Worm (Caenorhabditis elegans): ENCODE results near the gene Y53C12A.3.

The Y53C12A.3 gene

ce11 chrII:9741400-9741799, 35.4 kb upstream of the Y53C12A.3 start (continued):
- TF ChIP-seq spr-3 (GFP tag; optimal IDR thresholded peaks at IDR 0.05) = no peak
- TF ChIP-seq skn-1 (tag; optimal IDR thresholded peaks at IDR 0.05) = no peak
- no peak for TF ChIP-seq daf-19 (GFP tag; conservative IDR thresholded peaks at IDR 0.05)
- no peak for TF ChIP-seq nhr-6 (tag; optimal IDR thresholded peaks at IDR 0.05)
- TF ChIP-seq ceh-28 (tag; optimal IDR thresholded peaks at IDR 0.05) = no peak
- no peak for TF ChIP-seq unc-130 (GFP tag; optimal IDR thresholded peaks at IDR 0.05)
- TF ChIP-seq ceh-62 (tag; optimal IDR thresholded peaks at IDR 0.05) = no peak
- no peak for TF ChIP-seq fkh-10 (GFP tag; optimal IDR thresholded peaks at IDR 0.05)
- TF ChIP-seq Y105C5A.15 (GFP tag; IDR thresholded peaks at IDR 0.05) = no peak
- no peak for TF ChIP-seq nhr-11 (tag; optimal IDR thresholded peaks at IDR 0.05)
- TF ChIP-seq zfp-3 (GFP tag; conservative IDR thresholded peaks at IDR 0.05) = no peak
- no peak for TF ChIP-seq nhr-237 (tag; optimal IDR thresholded peaks at IDR 0.05)
- TF ChIP-seq F37D6.2 (tag; optimal IDR thresholded peaks at IDR 0.05) = no peak
- TF ChIP-seq nhr-48 (tag; optimal IDR thresholded peaks at IDR 0.05) = no peak
- no peak for TF ChIP-seq gei-8 (GFP tag; optimal IDR thresholded peaks at IDR 0.05)
- TF ChIP-seq lim-7 (GFP tag; IDR thresholded peaks at IDR 0.05) = no peak
- TF ChIP-seq ztf-7 (tag; optimal IDR thresholded peaks at IDR 0.05) = no peak
- TF ChIP-seq nhr-28 (tag; optimal IDR thresholded peaks at IDR 0.05) = no peak
- TF ChIP-seq nhr-76 (tag; optimal IDR thresholded peaks at IDR 0.05) = no peak
- peak; percentile 16 for TF ChIP-seq hlh-11 (tag; optimal IDR thresholded peaks at IDR 0.05)
- peak; percentile 8 for TF ChIP-seq T20F7.1 (GFP tag; optimal IDR thresholded peaks at IDR 0.05)
- TF ChIP-seq egl-43 (GFP tag; IDR thresholded peaks at IDR 0.05) = no peak
- TF ChIP-seq aha-1 (tag) = peak; percentile 42
- no peak for TF ChIP-seq zfp-2 (tag; optimal IDR thresholded peaks at IDR 0.05)
- TF ChIP-seq D1046.2 (GFP tag; IDR thresholded peaks at IDR 0.05) = no peak
- peak; percentile 91 for TF ChIP-seq dmd-6 (GFP tag; IDR thresholded peaks at IDR 0.05)
- no peak for TF ChIP-seq hmg-1.1 (GFP tag; IDR thresholded peaks at IDR 0.05)
- TF ChIP-seq lin-29 (GFP tag; IDR thresholded peaks at IDR 0.05) = no peak
- no peak for TF ChIP-seq pqm-1 (tag; optimal IDR thresholded peaks at IDR 0.05)
- TF ChIP-seq dve-1 (tag; optimal IDR thresholded peaks at IDR 0.05; ENCODE audit: insufficient read depth) = peak; percentile 78
- TF ChIP-seq dmd-9 (GFP tag; IDR thresholded peaks at IDR 0.05) = no peak
- TF ChIP-seq hif-1 (tag; optimal IDR thresholded peaks at IDR 0.05) = no peak

- TF ChIP-seq nhr-10 (tag; optimal IDR thresholded peaks at IDR 0.05) (peak; percentile 52), ceh-28 (tag; optimal IDR thresholded peaks at IDR 0.05) (no peak), egl-43 (GFP tag; IDR thresholded peaks at IDR 0.05) (no peak), unc-39 (tag; optimal IDR thresholded peaks at IDR 0.05) (no peak), hlh-11 (tag; optimal IDR thresholded peaks at IDR 0.05) (peak; percentile 80), Y5F2A.4 (GFP tag; optimal IDR thresholded peaks at IDR 0.05) (no peak), nhr-11 (tag; optimal IDR thresholded peaks at IDR 0.05) (no peak), nhr-111 (GFP tag; optimal IDR thresholded peaks at IDR 0.05) (no peak), lin-29 (GFP tag; IDR thresholded peaks at IDR 0.05) (no peak), nhr-6 (tag; optimal IDR thresholded peaks at IDR 0.05) (no peak), hmg-1.1 (GFP tag; IDR thresholded peaks at IDR 0.05) (0 out of 2 replicates have a peak, but pooled peaks have one; percentile 21), ceh-82 (tag; optimal IDR thresholded peaks at IDR 0.05) (no peak), Y105C5A.15 (GFP tag; IDR thresholded peaks at IDR 0.05) (no peak), Y48G9A.11 (GFP tag; IDR thresholded peaks at IDR 0.05) (no peak), zip-2 (tag; optimal IDR thresholded peaks at IDR 0.05) (no peak), dpl-1 (GFP tag; optimal IDR thresholded peaks at IDR 0.05) (no peak), nhr-25 (tag; optimal IDR thresholded peaks at IDR 0.05; ENCODE audit: borderline replicate concordance, insufficient read depth) (no peak), ztf-11 (tag; optimal IDR thresholded peaks at IDR 0.05) (no peak), mxl-2 (GFP tag; conservative IDR thresholded peaks at IDR 0.05) (no peak), ceh-20 (GFP tag; IDR thresholded peaks at IDR 0.05) (no peak), daf-19 (GFP tag; conservative IDR thresholded peaks at IDR 0.05) (no peak), nhr-76 (tag; optimal IDR thresholded peaks at IDR 0.05) (no peak), rbr-2 (tag; optimal IDR thresholded peaks at IDR 0.05) (no peak), vab-7 (GFP tag; IDR thresholded peaks at IDR 0.05) (no peak), aly-2 (tag; optimal IDR thresholded peaks at IDR 0.05) (no peak), unc-62 (GFP tag; optimal IDR thresholded peaks at IDR 0.05 in 1 of 2) (no peak), unc-62 (tag; optimal IDR thresholded peaks at IDR 0.05) (no peak), T26A8.4 (GFP tag; IDR thresholded peaks at IDR 0.05) (no peak), set-16 (GFP tag; IDR thresholded peaks at IDR 0.05) (no peak), nhr-42 (GFP tag; IDR thresholded peaks at IDR 0.05) (no peak), lsy-2 (tag; optimal IDR thresholded peaks at IDR 0.05) (peak in 1 of 2 experiments; percentile 81)
Observed at ce11 chrII:9740552-9740951, 34.5 kb upstream of the Y53C12A.3 start.
